Worm (Caenorhabditis elegans) whole organism, L1 larva: ENCODE data around the gene F42A10.6.

Experiments
- C34B4.2 ChIP-seq: sonication (generic microtip); optimal IDR thresholded peaks from 2 replicates; lab custom pipeline; 2017; ENCODE audit warnings: mild to moderate bottlenecking, missing genetic modification characterization, missing compliant biosample characterization
- F16B12.6 ChIP-seq: fragments of 150-350 bp; optimal IDR thresholded peaks from 2 replicates; lab custom pipeline; 2014; ENCODE audit warnings: missing biosample characterization, missing genetic modification characterization
- aly-2 ChIP-seq: fragments of 150-350 bp; optimal IDR thresholded peaks from 2 replicates; lab custom pipeline; 2014; ENCODE audit warnings: missing biosample characterization, missing genetic modification characterization
- blmp-1 ChIP-seq: fragments of 150-350 bp; optimal IDR thresholded peaks from 2 replicates; lab custom pipeline; 2014; ENCODE audit warnings: missing biosample characterization, missing genetic modification characterization
- ceh-82 ChIP-seq, 3 experiments: fragments of 150-350 bp in 1 of 3; sonication (generic microtip) in 2 of 3; optimal IDR thresholded peaks; 2 replicates each; lab custom pipeline; 2014 to 2017; ENCODE audit warnings: missing biosample characterization in 3 of 3, missing genetic modification characterization in 3 of 3
- ceh-88 ChIP-seq: fragments of 200-800 bp; sonication (Bioruptor generic); IDR thresholded peaks from 2 replicates; pipeline ENCODE4 v1.3.6; 2022; ENCODE audit warnings: missing genetic modification characterization, missing compliant biosample characterization
- ceh-90 ChIP-seq: sonication (generic microtip); optimal IDR thresholded peaks from 2 replicates; lab custom pipeline; 2016; ENCODE audit warnings: missing genetic modification characterization, missing compliant biosample characterization
- dpl-1 ChIP-seq, 3 experiments: fragments of 150-350 bp in 2 of 3; sonication (generic microtip) in 1 of 3; optimal IDR thresholded peaks; 2 replicates each; lab custom pipeline; 2014 to 2017; ENCODE audit warnings: missing biosample characterization in 3 of 3, missing genetic modification characterization in 3 of 3, missing genetic modification reagents in 3 of 3
- efl-1 ChIP-seq, 4 experiments: fragments of 150-350 bp; optimal IDR thresholded peaks in 3 of 4; peaks in 1 of 4; 1 replicate in 1 of 4; 2 replicates in 3 of 4; lab custom pipeline; 2014; ENCODE audit warnings: missing biosample characterization in 2 of 4, missing genetic modification characterization in 2 of 4, missing genetic modification reagents in 2 of 4
- egl-13 ChIP-seq: sonication (generic microtip); optimal IDR thresholded peaks from 2 replicates; lab custom pipeline; 2016; ENCODE audit warnings: missing genotype, missing genetic modification reagents, missing genetic modification characterization, missing compliant biosample characterization
- elt-3 ChIP-seq, 6 experiments: fragments of 150-350 bp in 1 of 6; sonication (generic microtip); optimal IDR thresholded peaks; 2 replicates each; lab custom pipeline; 2017 to 2018; ENCODE audit warnings: missing biosample characterization in 6 of 6, missing genetic modification characterization in 6 of 6, inconsistent platforms in 1 of 6
- fkh-10 ChIP-seq: sonication (generic microtip); optimal IDR thresholded peaks from 2 replicates; lab custom pipeline; 2017; ENCODE audit warnings: missing biosample characterization, missing genetic modification reagents, missing genetic modification characterization
- fkh-4 ChIP-seq: sonication (generic microtip); optimal IDR thresholded peaks from 2 replicates; lab custom pipeline; 2016; ENCODE audit warnings: missing compliant biosample characterization, missing genetic modification characterization, borderline replicate concordance
- fos-1 ChIP-seq: fragments of 150-350 bp; optimal IDR thresholded peaks from 2 replicates; lab custom pipeline; 2014; ENCODE audit warnings: missing biosample characterization, missing genetic modification characterization
- grh-1 ChIP-seq: fragments of 200-800 bp; sonication (Bioruptor generic); IDR thresholded peaks from 2 replicates; pipeline ENCODE4 v1.3.6; 2022; ENCODE audit warnings: missing genetic modification reagents, missing genetic modification characterization, missing compliant biosample characterization
- hlh-17 ChIP-seq: fragments of 200-800 bp; sonication (Bioruptor generic); optimal IDR thresholded peaks from 2 replicates; lab custom pipeline; 2018; ENCODE audit warnings: missing genetic modification characterization, mild to moderate bottlenecking, missing compliant biosample characterization, moderate library complexity, borderline replicate concordance
- hpl-2 ChIP-seq: fragments of 150-350 bp; optimal IDR thresholded peaks from 2 replicates; lab custom pipeline; 2014; ENCODE audit warnings: missing biosample characterization, missing genetic modification reagents, missing genetic modification characterization
- irx-1 ChIP-seq: sonication (generic microtip); optimal IDR thresholded peaks from 2 replicates; lab custom pipeline; 2016; ENCODE audit warnings: missing genetic modification characterization, missing compliant biosample characterization
- isw-1 ChIP-seq: fragments of 200-800 bp; sonication (Bioruptor generic); IDR thresholded peaks from 2 replicates; pipeline ENCODE4 v1.3.6; 2022; ENCODE audit warnings: missing genetic modification characterization, missing compliant biosample characterization
- jun-1 ChIP-seq: fragments of 150-350 bp; optimal IDR thresholded peaks from 2 replicates; lab custom pipeline; 2014; ENCODE audit warnings: missing biosample characterization, missing genetic modification reagents, missing genetic modification characterization
- lin-13 ChIP-seq: fragments of 150-350 bp; optimal IDR thresholded peaks from 2 replicates; lab custom pipeline; 2014; ENCODE audit warnings: missing biosample characterization, missing genetic modification reagents, missing genetic modification characterization
- lin-35 ChIP-seq, 2 experiments: fragments of 150-350 bp; optimal IDR thresholded peaks; 2 replicates each; lab custom pipeline; 2014; ENCODE audit warnings: missing biosample characterization in 2 of 2, missing genetic modification characterization in 2 of 2, missing genetic modification reagents in 2 of 2
- lir-3 ChIP-seq: sonication (generic microtip); optimal IDR thresholded peaks from 2 replicates; lab custom pipeline; 2016; ENCODE audit warnings: mild to moderate bottlenecking, missing genetic modification characterization, moderate library complexity, missing compliant biosample characterization; ENCODE audit not compliant: poor library complexity
- lsy-2 ChIP-seq, 2 experiments: fragments of 150-350 bp; optimal IDR thresholded peaks; 2 replicates each; lab custom pipeline; 2014; ENCODE audit warnings: missing biosample characterization in 2 of 2, missing genetic modification characterization in 2 of 2
- mab-9 ChIP-seq: fragments of 200-800 bp; sonication (Bioruptor generic); IDR thresholded peaks from 2 replicates; pipeline ENCODE4 v1.3.6; 2022; ENCODE audit warnings: missing genetic modification reagents, missing genetic modification characterization, missing compliant biosample characterization
- nhr-237 ChIP-seq: fragments of 150-350 bp; optimal IDR thresholded peaks from 2 replicates; lab custom pipeline; 2014; ENCODE audit warnings: missing biosample characterization, missing genetic modification characterization
- nhr-28 ChIP-seq: fragments of 150-350 bp; optimal IDR thresholded peaks from 2 replicates; lab custom pipeline; 2014; ENCODE audit warnings: missing biosample characterization, missing genetic modification characterization
- nhr-71 ChIP-seq: sonication (generic microtip); optimal IDR thresholded peaks from 2 replicates; lab custom pipeline; 2016; ENCODE audit warnings: mild to moderate bottlenecking, missing genetic modification characterization, moderate library complexity, missing compliant biosample characterization
- nhr-77 ChIP-seq: fragments of 150-350 bp; optimal IDR thresholded peaks from 2 replicates; lab custom pipeline; 2014; ENCODE audit warnings: missing biosample characterization, missing genetic modification characterization
- nhr-85 ChIP-seq: sonication (generic microtip); peaks from one replicate; lab custom pipeline; 2016; ENCODE audit warnings: missing genetic modification characterization, inconsistent platforms, missing compliant biosample characterization
- pax-3 ChIP-seq: fragments of 200-800 bp; sonication (Bioruptor generic); optimal IDR thresholded peaks from 2 replicates; lab custom pipeline; 2018; ENCODE audit warnings: mild to moderate bottlenecking, missing genetic modification characterization, moderate library complexity, missing compliant biosample characterization
- pqm-1 ChIP-seq: sonication (generic microtip); optimal IDR thresholded peaks from 3 replicates; lab custom pipeline; 2017; ENCODE audit warnings: missing biosample characterization, missing genetic modification characterization
- rnt-1 ChIP-seq: sonication (generic microtip); optimal IDR thresholded peaks from 2 replicates; lab custom pipeline; 2016; ENCODE audit warnings: mild to moderate bottlenecking, missing genetic modification characterization, moderate library complexity, missing compliant biosample characterization
- skn-1 ChIP-seq: fragments of 150-350 bp; optimal IDR thresholded peaks from 2 replicates; lab custom pipeline; 2014; ENCODE audit warnings: missing biosample characterization, missing genetic modification characterization
- snu-23 ChIP-seq: sonication (generic microtip); optimal IDR thresholded peaks from 2 replicates; lab custom pipeline; 2016; ENCODE audit warnings: missing genetic modification characterization, missing compliant biosample characterization
- sptf-1 ChIP-seq: fragments of 150-350 bp; optimal IDR thresholded peaks from 2 replicates; lab custom pipeline; 2014; ENCODE audit warnings: missing biosample characterization, missing genetic modification characterization
- swsn-7 ChIP-seq: sonication (generic microtip); optimal IDR thresholded peaks from 2 replicates; lab custom pipeline; 2016; ENCODE audit warnings: missing genetic modification characterization, missing compliant biosample characterization
- tbx-2 ChIP-seq: sonication (generic microtip); optimal IDR thresholded peaks from 2 replicates; lab custom pipeline; 2016; ENCODE audit warnings: missing genetic modification characterization, missing compliant biosample characterization
- unc-62 ChIP-seq: fragments of 150-350 bp; optimal IDR thresholded peaks from 2 replicates; lab custom pipeline; 2014; ENCODE audit warnings: missing biosample characterization, missing genetic modification reagents, missing genetic modification characterization
- vab-15 ChIP-seq: sonication (generic microtip); optimal IDR thresholded peaks from 2 replicates; lab custom pipeline; 2017; ENCODE audit warnings: missing genotype, mild to moderate bottlenecking, missing genetic modification characterization, missing compliant biosample characterization
- ztf-11 ChIP-seq, 2 experiments: sonication (generic microtip); optimal IDR thresholded peaks; 2 replicates each; lab custom pipeline; 2016 to 2017; ENCODE audit warnings: missing genetic modification characterization in 2 of 2, missing biosample characterization in 1 of 2, missing compliant biosample characterization in 1 of 2
- ztf-4 ChIP-seq: fragments of 150-350 bp; optimal IDR thresholded peaks from 2 replicates; lab custom pipeline; 2014; ENCODE audit warnings: missing biosample characterization, missing genetic modification characterization

F42A10.6 gene

DNA sequence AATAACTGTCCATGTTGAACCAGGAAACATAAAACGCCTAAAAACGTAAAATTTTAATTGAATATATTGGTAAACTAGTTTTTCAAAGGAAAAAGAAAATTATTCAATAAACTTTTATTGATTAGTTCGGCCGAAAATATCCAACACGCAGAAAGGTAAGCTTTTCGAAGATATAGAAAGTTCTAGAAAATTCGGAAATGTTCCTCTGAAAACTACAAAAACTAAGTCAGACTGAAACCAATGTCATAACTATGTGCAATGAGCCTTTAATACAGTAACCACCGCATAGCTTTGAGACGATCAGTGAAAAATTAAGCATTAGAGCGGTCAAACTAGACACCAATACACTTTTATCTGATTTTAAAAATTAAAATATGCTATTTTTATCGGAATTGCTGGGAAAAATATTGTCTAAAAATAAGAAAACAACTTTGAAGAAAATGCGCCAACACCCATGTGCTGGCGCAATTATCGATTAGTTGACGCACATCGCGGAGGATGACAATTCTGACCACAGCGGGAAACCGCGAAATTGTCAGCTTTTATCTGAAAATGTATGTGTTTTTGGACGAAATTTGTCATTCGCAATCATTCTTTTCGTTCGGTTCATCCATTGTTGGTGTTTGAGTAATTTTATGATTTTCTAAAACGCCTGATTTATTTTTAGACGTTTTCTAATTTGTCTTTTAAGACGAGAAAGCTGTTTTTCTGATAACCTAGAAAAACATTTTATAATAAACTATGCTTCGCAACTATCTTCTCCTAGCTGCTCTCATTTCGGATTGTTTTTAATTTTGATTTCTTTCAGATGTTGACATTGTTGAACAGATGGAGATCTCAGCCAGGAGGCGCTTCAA lies 21.9 kb upstream of the F42A10.6 start, which contains the start of the genes C23G10.7 and rpn-2 (continued):
- TF ChIP-seq nhr-77 (peak; percentile 47), snu-23 (peak; percentile 78), lir-3 (tag; lab: Kevin White, UChicago) (peak; percentile 1), lin-13 (peak; percentile 66), rnt-1 (tag; lab: Kevin White, UChicago) (peak; percentile 89), fkh-4 (tag; lab: Kevin White, UChicago) (peak; percentile 25), elt-3 (tag; optimal IDR thresholded peaks at IDR 0.05; lab: Kevin White, UChicago) (peak in 2 of 6 experiments; percentile 38 to 48), F16B12.6 (tag; lab: Kevin White, UChicago) (peak; percentile 52), isw-1 (GFP tag; lab: Robert Waterston, UW) (peak; percentile 63), pax-3 (no peak), ceh-90 (no peak), skn-1 (tag; lab: Kevin White, UChicago) (peak; percentile 98), dpl-1 (GFP tag; optimal IDR thresholded peaks at IDR 0.05; lab: Kevin White, UChicago) (peak; percentile 53 to 79 (median 77)), grh-1 (GFP tag; lab: Robert Waterston, UW) (peak; percentile 8; the same call in 1 of the 2 replicates), lsy-2 (tag; optimal IDR thresholded peaks at IDR 0.05; lab: Kevin White, UChicago) (peak; percentile 83 to 86), lin-35 (GFP tag; optimal IDR thresholded peaks at IDR 0.05; lab: Kevin White, UChicago) (peak; percentile 71 to 82), C34B4.2 (tag; lab: Kevin White, UChicago) (no peak)

DNA sequence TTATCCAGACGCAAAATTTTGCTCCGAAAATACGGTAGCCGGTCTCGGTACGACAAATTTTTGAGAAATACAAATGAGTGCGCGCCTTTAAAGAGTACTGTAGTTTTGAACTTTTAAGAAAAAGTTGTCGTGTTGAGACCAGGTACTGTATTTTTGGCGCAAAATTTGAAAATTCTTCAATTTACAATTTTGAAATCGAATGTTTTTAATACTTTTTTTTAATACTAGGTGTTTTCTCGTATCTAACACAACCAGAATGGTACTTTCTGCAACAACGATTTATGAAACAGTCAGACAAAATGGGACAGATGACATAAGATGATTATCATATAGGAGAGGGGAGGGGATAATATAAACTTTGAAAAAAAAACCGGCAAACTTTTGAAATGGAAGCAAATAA lies 19.1 kb upstream of the F42A10.6 start:
- no peak for TF ChIP-seq efl-1 (optimal IDR thresholded peaks at IDR 0.05; lab: Kevin White, UChicago)
- peak in 1 of 2 experiments; percentile 63 for TF ChIP-seq efl-1 (GFP tag; optimal IDR thresholded peaks at IDR 0.05 in 1 of 2; lab: Kevin White, UChicago)
- no peak for TF ChIP-seq unc-62 (GFP tag; lab: Kevin White, UChicago)

DNA sequence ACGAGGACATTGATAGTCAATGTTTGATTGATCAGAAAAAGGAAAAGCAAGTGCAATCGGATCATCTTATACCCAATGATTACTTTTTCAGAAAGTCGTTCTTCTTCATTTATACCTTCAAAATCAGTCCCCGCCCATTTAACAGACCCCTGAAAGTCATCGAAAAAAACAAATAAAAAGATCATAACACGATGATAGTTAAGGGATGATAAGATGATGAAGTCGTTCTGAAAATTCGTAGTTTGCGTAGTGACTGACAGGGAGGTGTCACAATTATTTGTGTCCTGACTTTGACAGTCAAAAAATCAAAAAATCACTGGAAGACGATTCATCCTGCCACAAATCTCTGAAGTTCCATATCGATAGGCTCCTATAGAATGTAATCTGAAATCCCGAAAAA lies 17.8 kb upstream of the F42A10.6 start, which contains the start of gene ugt-66:
ugt-66 (minus strand) TSS at position 101 of the 400 bp plus-strand sequence.
- TF ChIP-seq fos-1 (tag; lab: Kevin White, UChicago) = no peak
- TF ChIP-seq blmp-1 (tag; lab: Kevin White, UChicago) = no peak
- TF ChIP-seq hlh-17 (GFP tag; lab: Kevin White, UChicago) = no peak
- TF ChIP-seq nhr-237 (tag; lab: Kevin White, UChicago) = no peak
- no peak for TF ChIP-seq jun-1 (tag; lab: Kevin White, UChicago)
- no peak for TF ChIP-seq nhr-85
- no peak for TF ChIP-seq hpl-2
- no peak for TF ChIP-seq fkh-10
- TF ChIP-seq pqm-1 (tag; lab: Kevin White, UChicago) = no peak
- TF ChIP-seq nhr-71 (tag; lab: Kevin White, UChicago) = no peak
- TF ChIP-seq egl-13 (tag; lab: Kevin White, UChicago) = no peak
- no peak for TF ChIP-seq ceh-82 (tag; optimal IDR thresholded peaks at IDR 0.05; lab: Kevin White, UChicago)
- no peak for TF ChIP-seq ceh-90
- no peak for TF ChIP-seq skn-1 (tag; lab: Kevin White, UChicago)
- no peak for TF ChIP-seq ztf-11 (tag; optimal IDR thresholded peaks at IDR 0.05; lab: Kevin White, UChicago)

DNA sequence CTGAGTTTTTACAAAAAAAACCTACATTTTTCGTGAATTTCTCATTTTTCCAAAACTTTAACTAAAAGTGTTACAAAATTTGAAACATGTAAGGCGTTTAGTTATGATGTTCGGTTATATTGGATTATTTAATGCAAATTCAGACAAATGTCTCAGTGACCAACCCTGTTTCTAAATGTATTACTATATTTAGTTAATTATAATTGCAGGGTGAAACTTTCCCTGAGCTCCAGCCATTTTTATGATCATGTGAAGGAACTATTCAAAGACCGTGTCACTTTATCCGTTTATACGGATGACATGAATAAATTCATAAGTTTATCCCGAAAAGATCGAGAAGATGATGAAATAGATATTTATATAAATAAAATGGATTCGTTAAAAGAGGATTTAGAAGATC lies 14.1 kb upstream of the F42A10.6 start, which contains the start of gene C23G10.5:
C23G10.5 (plus strand) TSS at position 301 of the 400 bp plus-strand sequence.
- TF ChIP-seq tbx-2 (tag; lab: Kevin White, UChicago) = no peak
- no peak for TF ChIP-seq ceh-88 (GFP tag; lab: Robert Waterston, UW)
- no peak for TF ChIP-seq nhr-28 (tag; lab: Kevin White, UChicago)
- TF ChIP-seq irx-1 (tag; lab: Kevin White, UChicago) = no peak
- TF ChIP-seq fos-1 (tag; lab: Kevin White, UChicago) = no peak
- TF ChIP-seq mab-9 = no peak
- no peak for TF ChIP-seq vab-15
- no peak for TF ChIP-seq ceh-82 (tag; optimal IDR thresholded peaks at IDR 0.05; lab: Kevin White, UChicago)
- TF ChIP-seq ceh-90 = no peak
- no peak for TF ChIP-seq unc-62 (GFP tag; lab: Kevin White, UChicago)
- no peak for TF ChIP-seq swsn-7 (tag; lab: Kevin White, UChicago)
- no peak for TF ChIP-seq sptf-1 (tag; lab: Kevin White, UChicago)
- no peak for TF ChIP-seq pax-3
- TF ChIP-seq ztf-4 (tag; lab: Kevin White, UChicago) = no peak
- TF ChIP-seq aly-2 (tag; lab: Kevin White, UChicago) = no peak
- no peak for TF ChIP-seq elt-3 (tag; optimal IDR thresholded peaks at IDR 0.05; lab: Kevin White, UChicago)
- TF ChIP-seq nhr-77 = no peak
- no peak for TF ChIP-seq snu-23
- TF ChIP-seq hpl-2 = no peak
- TF ChIP-seq blmp-1 (tag; lab: Kevin White, UChicago) = no peak
